Worm (Caenorhabditis elegans): ENCODE measurements around the gene F38B2.2.

ce11 chrX:11310285-11310838 lies 31.2 kb upstream of the F38B2.2 start, which contains the start of gene F08G12.5:
- TF ChIP-seq dmd-9 (GFP tag; IDR thresholded peaks at IDR 0.05) = no peak
- no peak for TF ChIP-seq duxl-1 (tag; optimal IDR thresholded peaks at IDR 0.05; ENCODE audit: poor library complexity)
- no peak for TF ChIP-seq nhr-237 (tag; optimal IDR thresholded peaks at IDR 0.05)
- TF ChIP-seq nhr-25 (tag; optimal IDR thresholded peaks at IDR 0.05; ENCODE audit: borderline replicate concordance, insufficient read depth) = no peak
- no peak for TF ChIP-seq egl-27 (tag; optimal IDR thresholded peaks at IDR 0.05)
- no peak for TF ChIP-seq gei-8 (GFP tag; optimal IDR thresholded peaks at IDR 0.05)

Measured in whole organism, L4 larva.